Worm (Caenorhabditis elegans): ENCODE measurements around the gene nhr-55.
A peak's percentile ranks its signal among the peaks of the same experiment; 100 is the strongest.

nhr-55 gene

DNA sequence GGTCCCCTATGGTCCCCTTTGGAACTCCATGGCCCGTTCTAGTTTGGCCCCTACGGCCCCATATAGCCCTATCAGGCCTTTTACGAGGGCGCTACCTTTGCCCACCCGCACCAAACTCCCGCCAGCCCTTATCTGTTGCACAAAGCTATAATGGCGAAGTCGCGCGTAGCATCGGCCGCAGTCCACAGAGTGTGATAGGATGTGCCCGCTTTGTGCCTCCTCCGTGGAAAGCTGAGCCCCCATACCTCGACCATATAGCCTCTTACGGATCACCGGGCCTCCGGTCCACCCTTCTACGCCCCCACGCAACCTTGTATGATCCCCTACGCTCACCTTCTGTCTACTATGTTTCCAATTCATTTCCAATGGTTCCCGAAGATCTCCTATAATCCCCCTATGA is 31.0 kb upstream of the nhr-55 start:
- TF ChIP-seq fkh-10 (GFP tag; optimal IDR thresholded peaks at IDR 0.05): no peak
- TF ChIP-seq nhr-67 (tag; optimal IDR thresholded peaks at IDR 0.05): no peak
- no peak for TF ChIP-seq R02D3.7 (tag; optimal IDR thresholded peaks at IDR 0.05)
- TF ChIP-seq jun-1 (tag; optimal IDR thresholded peaks at IDR 0.05): no peak
- no peak for TF ChIP-seq nhr-23 (tag; optimal IDR thresholded peaks at IDR 0.05)
- no peak for TF ChIP-seq elt-3 (tag; optimal IDR thresholded peaks at IDR 0.05)
- no peak for TF ChIP-seq lin-39 (tag; optimal IDR thresholded peaks at IDR 0.05)

ce11 chrV:449130-449529 is 28.8 kb upstream of the nhr-55 start, which contains the start of gene srh-35:
srh-35 (minus strand) TSS chrV:449230.
- no peak for TF ChIP-seq fkh-2 (tag; optimal IDR thresholded peaks at IDR 0.05)
- TF ChIP-seq fos-1 (tag; optimal IDR thresholded peaks at IDR 0.05): no peak
- TF ChIP-seq nhr-12 (tag; optimal IDR thresholded peaks at IDR 0.05): no peak
- TF ChIP-seq jun-1 (tag; optimal IDR thresholded peaks at IDR 0.05): no peak
- TF ChIP-seq tbx-2 (tag; optimal IDR thresholded peaks at IDR 0.05): no peak
- TF ChIP-seq egl-5 (tag; optimal IDR thresholded peaks at IDR 0.05): no peak
- TF ChIP-seq daf-12 (tag; optimal IDR thresholded peaks at IDR 0.05): no peak
- no peak for TF ChIP-seq ztf-4 (tag; optimal IDR thresholded peaks at IDR 0.05)
- no peak for TF ChIP-seq zag-1 (tag; optimal IDR thresholded peaks at IDR 0.05)
- no peak for TF ChIP-seq pha-4 (tag; optimal IDR thresholded peaks at IDR 0.05)
- no peak for TF ChIP-seq eor-1 (tag; optimal IDR thresholded peaks at IDR 0.05)
- no peak for TF ChIP-seq lsy-12 (tag; optimal IDR thresholded peaks at IDR 0.05)
- no peak for TF ChIP-seq lin-39 (tag; optimal IDR thresholded peaks at IDR 0.05)
- TF ChIP-seq ceh-82 (tag; optimal IDR thresholded peaks at IDR 0.05): no peak

DNA sequence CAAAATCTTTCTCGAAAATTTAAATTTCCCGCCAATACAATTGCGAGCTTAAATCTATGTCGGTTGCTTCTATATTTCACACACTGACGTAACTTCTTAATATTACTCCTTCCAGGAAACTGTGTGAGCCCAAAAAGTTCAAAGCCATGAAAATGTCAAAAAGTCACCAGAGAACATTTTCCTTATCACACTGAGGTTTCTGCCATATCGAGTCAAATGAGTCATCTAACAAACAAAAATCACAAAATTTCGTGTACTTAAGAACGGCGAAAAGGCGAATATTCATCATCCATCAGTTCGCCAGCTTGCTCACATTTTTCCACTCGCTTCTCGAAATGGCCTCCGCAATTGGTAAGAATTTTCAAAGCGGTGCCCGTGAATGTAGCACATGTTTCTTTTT is 28.3 kb upstream of the nhr-55 start, which contains the start of gene M02H5.8:
M02H5.8 (plus strand) TSS at position 297 of the 400 bp plus-strand sequence.
- peak; percentile 57 for TF ChIP-seq elt-2 (tag; optimal IDR thresholded peaks at IDR 0.05)
- peak; percentile 47 for TF ChIP-seq pqm-1 (tag; optimal IDR thresholded peaks at IDR 0.05)
- no peak for TF ChIP-seq mml-1 (tag; optimal IDR thresholded peaks at IDR 0.05)

- peak; percentile 35 for TF ChIP-seq elt-2 (tag; optimal IDR thresholded peaks at IDR 0.05)
- no peak for TF ChIP-seq elt-1 (tag; optimal IDR thresholded peaks at IDR 0.05)
- TF ChIP-seq pha-4 (tag; optimal IDR thresholded peaks at IDR 0.05): peak; percentile 27
Observed at ce11 chrV:450757-451501, 27.0 kb upstream of the nhr-55 start, which contains the start of gene nhr-123. nhr-123 (plus strand) TSS chrV:451451.

DNA sequence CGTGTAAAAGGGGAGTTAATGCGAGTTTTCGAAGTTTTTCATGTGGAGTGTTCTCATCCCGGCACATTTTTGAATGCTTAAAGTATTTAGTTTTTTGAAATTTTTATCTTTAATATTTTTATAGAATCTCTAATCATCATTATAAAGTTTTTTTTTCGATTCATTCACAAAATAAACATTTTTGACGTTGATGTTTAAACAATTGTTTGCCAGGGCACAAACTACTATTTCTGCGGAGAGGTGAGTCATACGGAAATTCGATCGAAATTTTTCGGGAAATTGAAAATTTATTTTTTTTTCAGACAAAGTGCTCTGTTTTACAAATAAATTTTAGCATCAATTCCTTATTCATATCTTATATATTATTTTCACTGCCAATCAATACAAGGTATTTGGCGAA is 24.4 kb upstream of the nhr-55 start, which contains the start of gene nhr-98:
nhr-98 (plus strand) TSS at position 301 of the 400 bp plus-strand sequence.
- TF ChIP-seq nhr-12 (tag; optimal IDR thresholded peaks at IDR 0.05) (no peak), nhr-25 (tag; optimal IDR thresholded peaks at IDR 0.05) (no peak), sea-2 (GFP tag; optimal IDR thresholded peaks at IDR 0.05) (no peak), pha-4 (tag; optimal IDR thresholded peaks at IDR 0.05) (peak; percentile 2), ceh-16 (tag; optimal IDR thresholded peaks at IDR 0.05) (no peak)

DNA sequence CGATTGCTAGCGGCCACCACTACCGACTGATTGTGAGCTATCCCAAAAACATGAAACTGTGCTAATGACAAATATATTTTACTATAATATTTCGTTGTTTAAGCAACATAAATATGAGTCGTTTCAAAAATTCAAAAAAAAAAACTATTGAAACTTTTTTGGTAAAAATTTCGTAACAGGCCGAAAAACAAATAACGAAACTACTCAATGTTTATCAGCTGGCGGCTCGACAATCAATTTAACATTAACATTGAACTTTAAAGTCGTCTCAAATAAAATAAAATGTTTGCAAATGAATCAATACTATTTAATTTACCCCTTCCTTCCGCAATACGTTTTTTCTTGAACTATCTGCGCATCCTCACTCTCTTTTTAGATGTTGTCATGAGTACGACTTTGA is 20.1 kb upstream of the nhr-55 start:
- TF ChIP-seq nhr-237 (tag; optimal IDR thresholded peaks at IDR 0.05): no peak
- TF ChIP-seq ztf-4 (tag; optimal IDR thresholded peaks at IDR 0.05): no peak
- no peak for TF ChIP-seq unc-39 (tag; optimal IDR thresholded peaks at IDR 0.05)
- TF ChIP-seq ceh-16 (tag; optimal IDR thresholded peaks at IDR 0.05): no peak
- peak; percentile 45 for TF ChIP-seq pha-4 (tag; optimal IDR thresholded peaks at IDR 0.05)
- no peak for TF ChIP-seq egl-5 (tag; optimal IDR thresholded peaks at IDR 0.05)
- no peak for TF ChIP-seq nhr-28 (tag; optimal IDR thresholded peaks at IDR 0.05)
- TF ChIP-seq tbx-2 (tag; optimal IDR thresholded peaks at IDR 0.05): no peak
- TF ChIP-seq elt-2 (tag; optimal IDR thresholded peaks at IDR 0.05): peak; percentile 15
- TF ChIP-seq skn-1 (tag; optimal IDR thresholded peaks at IDR 0.05): no peak
- TF ChIP-seq ceh-82 (tag; optimal IDR thresholded peaks at IDR 0.05): no peak
- TF ChIP-seq mdl-1 (tag; optimal IDR thresholded peaks at IDR 0.05): no peak
- TF ChIP-seq nhr-77 (tag; optimal IDR thresholded peaks at IDR 0.05): no peak
- no peak for TF ChIP-seq nhr-76 (tag; optimal IDR thresholded peaks at IDR 0.05)
- TF ChIP-seq nhr-12 (tag; optimal IDR thresholded peaks at IDR 0.05): no peak
- TF ChIP-seq zag-1 (tag; optimal IDR thresholded peaks at IDR 0.05): no peak
- TF ChIP-seq lsy-12 (tag; optimal IDR thresholded peaks at IDR 0.05): no peak
- no peak for TF ChIP-seq ama-1 (optimal IDR thresholded peaks at IDR 0.05)

Data from whole organism, L3 larva.